Fruit fly (Drosophila melanogaster) whole organism, embryonic: Measurements from ENCODE around the gene wam.

Experiments used
- Bdp1 ChIP-seq: fragments of 200-800 bp; sonication (Bioruptor generic); optimal IDR thresholded peaks from 3 replicates; lab custom pipeline; 2016; ENCODE audit warnings: missing biosample characterization, missing genetic modification characterization
- CG11456 ChIP-seq: fragments of 200-800 bp; sonication (Bioruptor generic); IDR thresholded peaks from 3 replicates; pipeline ENCODE4 v1.3.6; 2022; ENCODE audit warnings: missing biosample characterization, missing genetic modification characterization
- CG12769 ChIP-seq: fragments of 200-800 bp; sonication (Bioruptor generic); optimal IDR thresholded peaks from 2 replicates; lab custom pipeline; 2019; ENCODE audit warnings: missing biosample characterization, mild to moderate bottlenecking, missing genetic modification characterization, moderate library complexity
- CG15011 ChIP-seq: fragments of 200-800 bp; sonication (Bioruptor generic); optimal IDR thresholded peaks from 3 replicates; lab custom pipeline; 2018; ENCODE audit warnings: missing biosample characterization, mild to moderate bottlenecking, missing genetic modification characterization
- CG15696 ChIP-seq: fragments of 200-800 bp; sonication (Bioruptor generic); optimal IDR thresholded peaks from 2 replicates; lab custom pipeline; 2019; ENCODE audit warnings: missing biosample characterization, mild to moderate bottlenecking, missing genetic modification characterization, moderate library complexity
- CG1602 ChIP-seq: fragments of 200-800 bp; sonication (Bioruptor generic); optimal IDR thresholded peaks from 3 replicates; lab custom pipeline; 2016; ENCODE audit warnings: missing biosample characterization, missing genetic modification characterization
- CG16863 ChIP-seq: fragments of 200-800 bp; sonication (Bioruptor generic); optimal IDR thresholded peaks from 3 replicates; lab custom pipeline; 2016; ENCODE audit warnings: missing biosample characterization, missing genetic modification characterization
- CG2199 ChIP-seq: fragments of 200-800 bp; sonication (Bioruptor generic); IDR thresholded peaks from 3 replicates; pipeline ENCODE4 v1.3.6; 2022; ENCODE audit warnings: missing biosample characterization, missing genetic modification characterization
- CG31224 ChIP-seq: fragments of 200-800 bp; sonication (Bioruptor generic); IDR thresholded peaks from 2 replicates; pipeline ENCODE4 v1.3.6; 2022; ENCODE audit warnings: missing biosample characterization, missing genetic modification characterization
- CG31388 ChIP-seq: fragments of 200-800 bp; sonication (Bioruptor generic); optimal IDR thresholded peaks from 2 replicates; lab custom pipeline; 2016; ENCODE audit warnings: missing biosample characterization, missing genetic modification characterization
- CG34224 ChIP-seq: fragments of 200-800 bp; sonication (Bioruptor generic); IDR thresholded peaks from 3 replicates; pipeline ENCODE4 v1.3.6; 2022; ENCODE audit warnings: missing biosample characterization, missing genetic modification characterization; ENCODE audit not compliant: partially characterized antibody
- CG3726 ChIP-seq: fragments of 200-800 bp; sonication (Bioruptor generic); IDR thresholded peaks from 3 replicates; pipeline ENCODE4, ENCODE4 v1.3.6; 2022; ENCODE audit warnings: missing biosample characterization, missing genetic modification characterization
- CG3995 ChIP-seq: fragments of 200-800 bp; sonication (Bioruptor generic); optimal IDR thresholded peaks from 3 replicates; lab custom pipeline; 2016; ENCODE audit warnings: missing biosample characterization, missing genetic modification characterization
- CG7839 ChIP-seq: fragments of 200-800 bp; sonication (Bioruptor generic); optimal IDR thresholded peaks from 3 replicates; lab custom pipeline; 2018; ENCODE audit warnings: missing biosample characterization, mild to moderate bottlenecking, missing genetic modification characterization, moderate library complexity
- CG8388 ChIP-seq: fragments of 200-800 bp; sonication (Bioruptor generic); optimal IDR thresholded peaks from 2 replicates; lab custom pipeline; 2019; ENCODE audit warnings: missing biosample characterization, mild to moderate bottlenecking, missing genetic modification characterization, moderate library complexity
- CHES-1-like ChIP-seq: fragments of 200-800 bp; sonication (Bioruptor generic); optimal IDR thresholded peaks from 2 replicates; lab custom pipeline; 2016; ENCODE audit warnings: missing biosample characterization, missing genetic modification characterization
- CrebB ChIP-seq: fragments of 200-800 bp; sonication (Bioruptor generic); optimal IDR thresholded peaks from 3 replicates; lab custom pipeline; 2018; ENCODE audit warnings: missing biosample characterization, mild to moderate bottlenecking, missing genetic modification characterization
- Dad ChIP-seq: fragments of 200-800 bp; sonication (Bioruptor generic); optimal IDR thresholded peaks from 3 replicates; lab custom pipeline; 2016; ENCODE audit warnings: missing biosample characterization, missing genetic modification characterization
- Dip2 ChIP-seq: fragments of 200-800 bp; sonication (Bioruptor generic); IDR thresholded peaks from 2 replicates; pipeline ENCODE4 v1.3.6; 2022; ENCODE audit warnings: missing biosample characterization, missing genetic modification characterization
- Doc3 ChIP-seq: fragments of 200-800 bp; sonication (Bioruptor generic); IDR thresholded peaks from 3 replicates; pipeline ENCODE4 v1.3.6; 2022; ENCODE audit warnings: missing biosample characterization, missing genetic modification characterization; ENCODE audit not compliant: partially characterized antibody
- Elba2 ChIP-seq: fragments of 200-800 bp; sonication (Bioruptor generic); optimal IDR thresholded peaks from 3 replicates; lab custom pipeline; 2016; ENCODE audit warnings: missing biosample characterization, missing genetic modification characterization
- Ets65A ChIP-seq: fragments of 200-800 bp; sonication (Bioruptor generic); peaks from one replicate; lab custom pipeline; 2016; ENCODE audit warnings: missing biosample characterization, missing genetic modification characterization
- Fer3 ChIP-seq: fragments of 200-800 bp; sonication (Bioruptor generic); optimal IDR thresholded peaks from 2 replicates; lab custom pipeline; 2018; ENCODE audit warnings: missing biosample characterization, mild to moderate bottlenecking, missing genetic modification characterization, moderate library complexity
- HLH3B ChIP-seq: fragments of 200-800 bp; sonication (Bioruptor generic); IDR thresholded peaks from 2 replicates; pipeline ENCODE4 v1.3.6; 2022; ENCODE audit warnings: missing biosample characterization, missing genetic modification characterization
- Hmr ChIP-seq: fragments of 200-800 bp; sonication (Bioruptor generic); optimal IDR thresholded peaks from 3 replicates; lab custom pipeline; 2017; ENCODE audit warnings: mild to moderate bottlenecking, missing biosample characterization, missing genetic modification reagents, missing genetic modification characterization
- Hr3 ChIP-seq: fragments of 200-800 bp; sonication (Bioruptor generic); optimal IDR thresholded peaks from 3 replicates; lab custom pipeline; 2016; ENCODE audit warnings: missing biosample characterization, missing genetic modification characterization
- Hr39 ChIP-seq: fragments of >200 bp; optimal IDR thresholded peaks from 2 replicates; lab custom pipeline; 2017
- Hr78 ChIP-seq, 2 experiments: fragments of 200-800 bp in 1 of 2; fragments of >200 bp in 1 of 2; sonication (Bioruptor generic) in 1 of 2; optimal IDR thresholded peaks; 2 replicates each; lab custom pipeline; 2017 to 2019; ENCODE audit warnings: missing biosample characterization in 2 of 2, missing genetic modification characterization in 2 of 2, mild to moderate bottlenecking in 1 of 2, moderate library complexity in 1 of 2
- Med ChIP-seq: fragments of 200-800 bp; sonication (Bioruptor generic); peaks from one replicate; lab custom pipeline; 2016; ENCODE audit warnings: missing biosample characterization, missing genetic modification characterization, mild to moderate bottlenecking, inconsistent platforms, moderate library complexity
- Mes4 ChIP-seq: fragments of 200-800 bp; sonication (Bioruptor generic); optimal IDR thresholded peaks from 2 replicates; lab custom pipeline; 2016; ENCODE audit warnings: missing biosample characterization, missing genetic modification characterization
- Nf-YA ChIP-seq: fragments of 200-800 bp; sonication (Bioruptor generic); IDR thresholded peaks from 2 replicates; pipeline ENCODE4 v1.3.6; 2022; ENCODE audit warnings: missing biosample characterization, missing genetic modification characterization
- Taf1 ChIP-seq: fragments of 200-800 bp; sonication (Bioruptor generic); IDR thresholded peaks from 2 replicates; pipeline ENCODE4 v1.3.6; 2022; ENCODE audit warnings: missing biosample characterization, missing genetic modification characterization
- ab ChIP-seq: fragments of 200-800 bp; sonication (Bioruptor generic); optimal IDR thresholded peaks from 2 replicates; lab custom pipeline; 2016; ENCODE audit warnings: missing biosample characterization, missing genetic modification characterization
- ase ChIP-seq: fragments of 200-800 bp; sonication (Bioruptor generic); IDR thresholded peaks from 3 replicates; pipeline ENCODE4 v1.3.6; 2022; ENCODE audit warnings: missing biosample characterization, missing genetic modification characterization
- az2 ChIP-seq: fragments of 200-800 bp; sonication (Bioruptor generic); optimal IDR thresholded peaks from 3 replicates; lab custom pipeline; 2016; ENCODE audit warnings: missing biosample characterization, missing genetic modification characterization
- bab2 ChIP-seq: fragments of 200-800 bp; sonication (Bioruptor generic); optimal IDR thresholded peaks from 2 replicates; lab custom pipeline; 2016; ENCODE audit warnings: missing biosample characterization, missing genetic modification characterization
- cas ChIP-seq: fragments of 200-800 bp; sonication (Bioruptor generic); IDR thresholded peaks from 2 replicates; pipeline ENCODE4 v1.3.6; 2022; ENCODE audit warnings: missing biosample characterization, missing genetic modification characterization
- crc ChIP-seq: fragments of 200-800 bp; sonication (Bioruptor generic); optimal IDR thresholded peaks from 2 replicates; lab custom pipeline; 2016; ENCODE audit warnings: missing biosample characterization, missing genetic modification characterization
- crol ChIP-seq: fragments of 200-800 bp; sonication (Bioruptor generic); IDR thresholded peaks from 2 replicates; pipeline ENCODE4 v1.3.6; 2022; ENCODE audit warnings: missing biosample characterization, missing genetic modification characterization
- dimm ChIP-seq: fragments of 200-800 bp; sonication (Bioruptor generic); IDR thresholded peaks from 2 replicates; pipeline ENCODE4 v1.3.6; 2022; ENCODE audit warnings: missing biosample characterization, missing genetic modification characterization
- esg ChIP-seq: fragments of 200-800 bp; sonication (Bioruptor generic); conservative IDR thresholded peaks from 2 replicates; pipeline ENCODE4 v1.3.6; 2022; ENCODE audit warnings: missing biosample characterization, missing genetic modification characterization
- fru ChIP-seq: fragments of >200 bp; optimal IDR thresholded peaks from 2 replicates; lab custom pipeline; 2017
- h ChIP-seq: fragments of >200 bp; optimal IDR thresholded peaks from 2 replicates; lab custom pipeline; 2017
- mirr ChIP-seq: fragments of 200-800 bp; sonication (Bioruptor generic); optimal IDR thresholded peaks from 3 replicates; lab custom pipeline; 2018; ENCODE audit warnings: missing biosample characterization, mild to moderate bottlenecking, missing genetic modification characterization
- oc ChIP-seq: fragments of 200-800 bp; sonication (Bioruptor generic); optimal IDR thresholded peaks from 2 replicates; lab custom pipeline; 2018; ENCODE audit warnings: missing biosample characterization, mild to moderate bottlenecking, missing genetic modification characterization, moderate library complexity
- pfk ChIP-seq: fragments of 200-800 bp; sonication (Bioruptor generic); optimal IDR thresholded peaks from 2 replicates; lab custom pipeline; 2018; ENCODE audit warnings: missing biosample characterization, mild to moderate bottlenecking, missing genetic modification characterization, moderate library complexity
- pita ChIP-seq: fragments of 200-800 bp; sonication (Bioruptor generic); optimal IDR thresholded peaks from 2 replicates; lab custom pipeline; 2017; ENCODE audit warnings: missing biosample characterization, mild to moderate bottlenecking, missing genetic modification characterization
- pros ChIP-seq: fragments of 200-800 bp; sonication (Bioruptor generic); optimal IDR thresholded peaks from 3 replicates; lab custom pipeline; 2019; ENCODE audit warnings: missing biosample characterization, mild to moderate bottlenecking, missing genetic modification characterization, moderate library complexity
- row ChIP-seq: fragments of 200-800 bp; sonication (Bioruptor generic); IDR thresholded peaks from 3 replicates; pipeline ENCODE4 v1.3.6; 2022; ENCODE audit warnings: missing biosample characterization, missing genetic modification characterization
- sd ChIP-seq: fragments of 200-800 bp; sonication (Bioruptor generic); optimal IDR thresholded peaks from 3 replicates; lab custom pipeline; 2018; ENCODE audit warnings: missing biosample characterization, mild to moderate bottlenecking, missing genetic modification characterization, moderate library complexity
- sna ChIP-seq: fragments of 200-800 bp; sonication (Bioruptor generic); IDR thresholded peaks from 2 replicates; pipeline ENCODE4 v1.3.6; 2022; ENCODE audit warnings: missing biosample characterization, missing genetic modification characterization; ENCODE audit not compliant: partially characterized antibody
- trh ChIP-seq: fragments of 200-800 bp; sonication (Bioruptor generic); optimal IDR thresholded peaks from 2 replicates; lab custom pipeline; 2016; ENCODE audit warnings: missing biosample characterization, missing genetic modification characterization
- yki ChIP-seq: fragments of >200 bp; optimal IDR thresholded peaks from 3 replicates; lab custom pipeline; 2018

wam gene

dm6 chr3R:23335577-23335976, 47.7 kb upstream of the wam start (continued):
- TF ChIP-seq Fer3 (peak; percentile 83), crc (GFP tag; lab: Kevin White, UChicago) (no peak), row (GFP tag; lab: Robert Waterston, UW) (peak; percentile 76), mirr (peak; percentile 34), Hr39 (lab: Kevin White, UChicago) (no peak), Dad (no peak), trh (GFP tag; lab: Kevin White, UChicago) (peak; percentile 7), oc (no peak), Nf-YA (GFP tag; lab: Robert Waterston, UW) (no peak), ab (GFP tag; lab: Kevin White, UChicago) (no peak), CG8388 (GFP tag; lab: Kevin White, UChicago) (peak; percentile 21), pros (GFP tag; lab: Kevin White, UChicago) (no peak), CG31388 (GFP tag; lab: Kevin White, UChicago) (peak; percentile 5), Hr3 (peak; percentile 62), CG11456 (GFP tag; lab: Robert Waterston, UW) (no peak; the same call in 1 of the 3 replicates), CG16863 (GFP tag; lab: Kevin White, UChicago) (no peak), Hr78 (GFP tag; optimal IDR thresholded peaks at IDR 0.05; lab: Kevin White, UChicago) (peak in 1 of 2 experiments; percentile 10), CG3995 (peak; percentile 16), crol (GFP tag; lab: Robert Waterston, UW) (no peak), CG7839 (tag; lab: Kevin White, UChicago) (peak; percentile 83), Bdp1 (GFP tag; lab: Kevin White, UChicago) (no peak), CG15011 (GFP tag; lab: Kevin White, UChicago) (peak; percentile 61), HLH3B (GFP tag; lab: Robert Waterston, UW) (peak; percentile 23; the same call in 1 of the 2 replicates), CHES-1-like (GFP tag; lab: Kevin White, UChicago) (no peak), Ets65A (GFP tag; lab: Kevin White, UChicago) (peak; percentile 75), Dip2 (GFP tag; lab: Robert Waterston, UW) (no peak), Doc3 (no peak), Med (peak; percentile 91), sd (peak; percentile 69), dimm (GFP tag; lab: Robert Waterston, UW) (no peak), CG12769 (tag; lab: Kevin White, UChicago) (no peak), CG31224 (peak; percentile 76), pfk (GFP tag; lab: Kevin White, UChicago) (no peak), yki (lab: Kevin White, UChicago) (no peak), CrebB (tag; lab: Kevin White, UChicago) (peak; percentile 20), Mes4 (GFP tag; lab: Kevin White, UChicago) (no peak), Hmr (GFP tag; lab: Kevin White, UChicago) (peak; percentile 93), CG2199 (GFP tag; lab: Robert Waterston, UW) (no peak), Taf1 (GFP tag; lab: Robert Waterston, UW) (peak; percentile 60; the same call in 1 of the 2 replicates), az2 (GFP tag; lab: Kevin White, UChicago) (peak; percentile 54), bab2 (GFP tag; lab: Kevin White, UChicago) (no peak), CG34224 (no peak), h (no peak), pita (GFP tag; lab: Kevin White, UChicago) (no peak), CG15696 (tag; lab: Kevin White, UChicago) (peak; percentile 27), esg (GFP tag; lab: Robert Waterston, UW) (peak; percentile 40; the same call in 1 of the 2 replicates), Elba2 (no peak), cas (GFP tag; lab: Robert Waterston, UW) (peak; percentile 56), fru (no peak), ase (no peak), CG1602 (GFP tag; lab: Kevin White, UChicago) (peak; percentile 40), sna (GFP tag; lab: Robert Waterston, UW) (no peak), CG3726 (GFP tag; lab: Robert Waterston, UW) (0 out of 3 replicates have a peak, but pooled peaks have one; percentile 57)
